Worm (Caenorhabditis elegans) whole organism, midembryonic: ENCODE results near the gene W05H9.4.

Source experiments
- T22C8.4 ChIP-seq: fragments of 200-800 bp; sonication (Bioruptor generic); IDR thresholded peaks from 2 replicates; pipeline ENCODE4 v1.3.6; 2022; ENCODE audit warnings: missing genetic modification characterization, missing compliant biosample characterization
- cog-1 ChIP-seq: sonication (generic microtip); optimal IDR thresholded peaks from 2 replicates; lab custom pipeline; 2016; ENCODE audit warnings: missing genetic modification characterization, missing compliant biosample characterization
- flt-1 ChIP-seq: fragments of 200-800 bp; sonication (Bioruptor generic); IDR thresholded peaks from 2 replicates; pipeline ENCODE4 v1.3.6; 2022; ENCODE audit warnings: missing genetic modification characterization, missing compliant biosample characterization
- klf-2 ChIP-seq: fragments of 200-800 bp; sonication (Bioruptor generic); conservative IDR thresholded peaks from 2 replicates; pipeline ENCODE4 v1.3.6; 2022; ENCODE audit warnings: missing genetic modification reagents, missing genetic modification characterization, missing compliant biosample characterization
- med-1 ChIP-seq: sonication (generic microtip); optimal IDR thresholded peaks from 2 replicates; lab custom pipeline; 2017; ENCODE audit warnings: missing genetic modification characterization, mild to moderate bottlenecking, missing compliant biosample characterization, antibody characterized with exemption, missing genetic modification reagents; ENCODE audit not compliant: insufficient read depth
- ref-1 ChIP-seq: fragments of 200-800 bp; sonication (Bioruptor generic); conservative IDR thresholded peaks from 2 replicates; pipeline ENCODE4 v1.3.6; 2022; ENCODE audit warnings: missing genetic modification reagents, missing genetic modification characterization, missing compliant biosample characterization
- tab-1 ChIP-seq: fragments of 200-800 bp; sonication (Bioruptor generic); IDR thresholded peaks from 2 replicates; pipeline ENCODE4 v1.3.6; 2022; ENCODE audit warnings: missing genetic modification characterization, missing compliant biosample characterization
- ztf-23 ChIP-seq: fragments of 200-800 bp; sonication (Bioruptor generic); IDR thresholded peaks from 2 replicates; pipeline ENCODE4 v1.3.6; 2022; ENCODE audit warnings: missing genetic modification reagents, missing genetic modification characterization, missing compliant biosample characterization
- ztf-29 ChIP-seq: fragments of 200-800 bp; sonication (Bioruptor generic); IDR thresholded peaks from 2 replicates; pipeline ENCODE4 v1.3.6; 2022; ENCODE audit warnings: missing genetic modification reagents, missing genetic modification characterization, missing compliant biosample characterization

Gene W05H9.4

ce11 chrX:6286154-6286553, 22.7 kb downstream of the W05H9.4 start:
- TF ChIP-seq klf-2 (GFP tag; lab: Robert Waterston, UW) (peak; percentile 65; the same call in 1 of the 2 replicates), ref-1 (GFP tag; lab: Robert Waterston, UW) (peak; percentile 33; the same call in 1 of the 2 replicates), med-1 (GFP tag; lab: Kevin White, UChicago) (no peak), tab-1 (GFP tag; lab: Robert Waterston, UW) (peak; percentile 79; the same call in 1 of the 2 replicates), ztf-23 (0 out of 2 replicates have a peak, but pooled peaks have one; percentile 42), cog-1 (no peak), flt-1 (GFP tag; lab: Robert Waterston, UW) (peak; percentile 88), ztf-29 (0 out of 2 replicates have a peak, but pooled peaks have one; percentile 61), T22C8.4 (GFP tag; lab: Robert Waterston, UW) (peak; percentile 53; the same call in 1 of the 2 replicates)

- TF ChIP-seq med-1 (GFP tag; lab: Kevin White, UChicago) (no peak), cog-1 (no peak), ztf-29 (no peak), tab-1 (GFP tag; lab: Robert Waterston, UW) (no peak), T22C8.4 (GFP tag; lab: Robert Waterston, UW) (no peak), ztf-23 (no peak)
These were observed 25.6 kb downstream of the W05H9.4 start for ce11 chrX:6289038-6289437.

ce11 chrX:6291632-6292031, 28.2 kb downstream of the W05H9.4 start, which contains the start of gene lev-9:
Gene lev-9, minus strand, starts transcription at chrX:6291732.
- TF ChIP-seq T22C8.4 (GFP tag; lab: Robert Waterston, UW) (no peak), klf-2 (GFP tag; lab: Robert Waterston, UW) (no peak), tab-1 (GFP tag; lab: Robert Waterston, UW) (no peak), cog-1 (no peak), ztf-29 (no peak), med-1 (GFP tag; lab: Kevin White, UChicago) (no peak), ztf-23 (no peak), flt-1 (GFP tag; lab: Robert Waterston, UW) (no peak), ref-1 (GFP tag; lab: Robert Waterston, UW) (no peak)

ce11 chrX:6292143-6292542, 28.7 kb downstream of the W05H9.4 start:
- TF ChIP-seq T22C8.4 (GFP tag; lab: Robert Waterston, UW), result peak; percentile 95
- peak; percentile 96 for TF ChIP-seq ref-1 (GFP tag; lab: Robert Waterston, UW)
- TF ChIP-seq med-1 (GFP tag; lab: Kevin White, UChicago), result peak; percentile 71
- peak; percentile 98 for TF ChIP-seq flt-1 (GFP tag; lab: Robert Waterston, UW)
- peak; percentile 99 for TF ChIP-seq tab-1 (GFP tag; lab: Robert Waterston, UW)
- peak; percentile 97 for TF ChIP-seq klf-2 (GFP tag; lab: Robert Waterston, UW)
- TF ChIP-seq cog-1, result peak; percentile 77
- TF ChIP-seq ztf-23, result peak; percentile 97
- TF ChIP-seq ztf-29, result peak; percentile 80

- TF ChIP-seq ref-1 (GFP tag; lab: Robert Waterston, UW) (no peak), med-1 (GFP tag; lab: Kevin White, UChicago) (no peak), ztf-29 (no peak), klf-2 (GFP tag; lab: Robert Waterston, UW) (no peak), flt-1 (GFP tag; lab: Robert Waterston, UW) (no peak), ztf-23 (no peak), cog-1 (no peak), tab-1 (GFP tag; lab: Robert Waterston, UW) (no peak), T22C8.4 (GFP tag; lab: Robert Waterston, UW) (no peak)
These were observed 29.4 kb downstream of the W05H9.4 start, which contains the start of gene mom-1 for ce11 chrX:6292812-6293211. Gene mom-1, plus strand, starts transcription at chrX:6293112.

- TF ChIP-seq ztf-23, result peak; percentile 87
- peak; percentile 92 for TF ChIP-seq T22C8.4 (GFP tag; lab: Robert Waterston, UW)
- TF ChIP-seq klf-2 (GFP tag; lab: Robert Waterston, UW), result peak; percentile 83
- peak; percentile 99 for TF ChIP-seq cog-1
- no peak; the same call in 1 of the 2 replicates for TF ChIP-seq ref-1 (GFP tag; lab: Robert Waterston, UW)
- peak; percentile 63 for TF ChIP-seq ztf-29
- peak; percentile 80; the same call in 1 of the 2 replicates for TF ChIP-seq tab-1 (GFP tag; lab: Robert Waterston, UW)
- TF ChIP-seq flt-1 (GFP tag; lab: Robert Waterston, UW), result peak; percentile 91
- TF ChIP-seq med-1 (GFP tag; lab: Kevin White, UChicago), result peak; percentile 39
These were observed 33.0 kb downstream of the W05H9.4 start for ce11 chrX:6296402-6296844.

- TF ChIP-seq ref-1 (GFP tag; lab: Robert Waterston, UW) (no peak), ztf-29 (no peak), klf-2 (GFP tag; lab: Robert Waterston, UW) (no peak), ztf-23 (no peak), tab-1 (GFP tag; lab: Robert Waterston, UW) (no peak), T22C8.4 (GFP tag; lab: Robert Waterston, UW) (no peak), cog-1 (no peak), flt-1 (GFP tag; lab: Robert Waterston, UW) (no peak), med-1 (GFP tag; lab: Kevin White, UChicago) (no peak)
These were observed 36.3 kb downstream of the W05H9.4 start, which contains the start of gene cest-16 for ce11 chrX:6299641-6300240. Gene cest-16, plus strand, starts transcription at chrX:6299942.

ce11 chrX:6311391-6311790, 47.9 kb downstream of the W05H9.4 start, which contains the start of gene npr-38:
Gene npr-38, plus strand, starts transcription at chrX:6311691.
- TF ChIP-seq ztf-23, result no peak
- no peak for TF ChIP-seq cog-1
- TF ChIP-seq klf-2 (GFP tag; lab: Robert Waterston, UW), result no peak
- no peak for TF ChIP-seq ztf-29
- no peak for TF ChIP-seq tab-1 (GFP tag; lab: Robert Waterston, UW)
- no peak for TF ChIP-seq T22C8.4 (GFP tag; lab: Robert Waterston, UW)
- no peak for TF ChIP-seq ref-1 (GFP tag; lab: Robert Waterston, UW)
- TF ChIP-seq med-1 (GFP tag; lab: Kevin White, UChicago), result no peak
- no peak for TF ChIP-seq flt-1 (GFP tag; lab: Robert Waterston, UW)
